Fruit fly (Drosophila melanogaster): ENCODE results near the gene Spn28Da.

DNA sequence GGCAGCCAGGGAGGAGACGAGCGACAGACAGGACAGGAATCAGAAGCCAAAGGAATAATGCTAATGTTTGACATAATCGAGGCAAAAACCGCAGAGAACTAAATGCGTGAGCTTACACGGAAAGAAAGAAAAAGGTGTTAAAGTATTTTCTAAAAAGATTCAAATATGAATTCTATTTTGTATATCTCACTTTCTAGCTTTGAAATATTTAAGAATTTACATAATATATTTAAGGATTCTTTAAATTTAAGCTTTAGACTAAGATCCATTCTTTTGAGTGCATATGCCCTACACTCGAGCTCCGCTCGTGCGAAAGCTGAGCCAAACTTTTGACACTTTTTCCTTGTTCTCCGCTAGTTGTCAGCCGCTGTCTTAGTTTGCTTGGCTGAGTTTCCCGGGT is 42.3 kb upstream of the Spn28Da start:
- TF ChIP-seq CG8478 (optimal IDR thresholded peaks at IDR 0.05): no peak
- TF ChIP-seq CTCF (optimal IDR thresholded peaks at IDR 0.05): no peak

All from S2 (cell line).